Worm (Caenorhabditis elegans) whole organism, mixed stage, embryonic: ENCODE measurements around the gene C33D3.3.

Experiments used
- M03D4.4 ChIP-seq: sonication (generic microtip); optimal IDR thresholded peaks from 2 replicates; lab custom pipeline; 2017; ENCODE audit warnings: mild to moderate bottlenecking, missing genetic modification characterization, missing compliant biosample characterization
- bed-3 ChIP-seq: fragments of 200-800 bp; sonication (Bioruptor generic); optimal IDR thresholded peaks from 3 replicates; lab custom pipeline; 2018; ENCODE audit warnings: mild to moderate bottlenecking, missing genetic modification characterization, moderate library complexity, missing compliant biosample characterization
- blmp-1 ChIP-seq: fragments of 150-350 bp; optimal IDR thresholded peaks from 2 replicates; lab custom pipeline; 2014; ENCODE audit warnings: missing biosample characterization, missing genetic modification characterization
- ceh-39 ChIP-seq: fragments of 150-350 bp; optimal IDR thresholded peaks from 2 replicates; lab custom pipeline; 2014; ENCODE audit warnings: missing biosample characterization, missing genetic modification characterization
- ceh-43 ChIP-seq: fragments of 200-800 bp; sonication (Bioruptor generic); optimal IDR thresholded peaks from 2 replicates; lab custom pipeline; 2018; ENCODE audit warnings: mild to moderate bottlenecking, missing genetic modification characterization, moderate library complexity, missing compliant biosample characterization
- ceh-83 ChIP-seq: fragments of 200-800 bp; sonication (Bioruptor generic); optimal IDR thresholded peaks from 2 replicates; lab custom pipeline; 2018; ENCODE audit warnings: mild to moderate bottlenecking, missing genetic modification characterization, missing compliant biosample characterization
- ces-1 ChIP-seq: fragments of 150-350 bp; optimal IDR thresholded peaks from 2 replicates; lab custom pipeline; 2014; ENCODE audit warnings: missing biosample characterization, missing genetic modification reagents, missing genetic modification characterization
- cnd-1 ChIP-seq: fragments of 200-800 bp; sonication (Bioruptor generic); optimal IDR thresholded peaks from 2 replicates; lab custom pipeline; 2018; ENCODE audit warnings: mild to moderate bottlenecking, missing genetic modification characterization, missing compliant biosample characterization
- drap-1 ChIP-seq: fragments of 200-800 bp; sonication (Bioruptor generic); optimal IDR thresholded peaks from 3 replicates; lab custom pipeline; 2018; ENCODE audit warnings: mild to moderate bottlenecking, missing genetic modification characterization, missing compliant biosample characterization
- elt-1 ChIP-seq: sonication (generic microtip); optimal IDR thresholded peaks from 2 replicates; lab custom pipeline; 2017; ENCODE audit warnings: missing genetic modification characterization, mild to moderate bottlenecking, missing compliant biosample characterization, antibody characterized with exemption, moderate library complexity, borderline replicate concordance; ENCODE audit not compliant: insufficient read depth
- elt-3 ChIP-seq: fragments of 150-350 bp; optimal IDR thresholded peaks from 2 replicates; lab custom pipeline; 2014; ENCODE audit warnings: missing biosample characterization, missing genetic modification characterization
- flh-1 ChIP-seq: fragments of 200-800 bp; sonication (Bioruptor generic); optimal IDR thresholded peaks from 2 replicates; lab custom pipeline; 2018; ENCODE audit warnings: mild to moderate bottlenecking, missing genetic modification characterization, moderate library complexity, missing compliant biosample characterization
- ham-2 ChIP-seq: fragments of 200-800 bp; sonication (Bioruptor generic); optimal IDR thresholded peaks from 2 replicates; lab custom pipeline; 2018; ENCODE audit warnings: mild to moderate bottlenecking, missing genetic modification characterization, missing compliant biosample characterization
- hlh-1 ChIP-seq: fragments of 150-350 bp; optimal IDR thresholded peaks from 2 replicates; lab custom pipeline; 2014; ENCODE audit warnings: missing biosample characterization, missing genetic modification reagents, missing genetic modification characterization
- lin-13 ChIP-seq: fragments of 150-350 bp; optimal IDR thresholded peaks from 2 replicates; lab custom pipeline; 2014; ENCODE audit warnings: missing biosample characterization, missing genetic modification characterization
- lin-32 ChIP-seq: fragments of 200-800 bp; sonication (Bioruptor generic); optimal IDR thresholded peaks from 2 replicates; lab custom pipeline; 2018; ENCODE audit warnings: mild to moderate bottlenecking, missing genetic modification characterization, missing compliant biosample characterization
- lsy-2 ChIP-seq: fragments of 150-350 bp; optimal IDR thresholded peaks from 2 replicates; lab custom pipeline; 2014; ENCODE audit warnings: missing biosample characterization, missing genetic modification characterization
- mab-5 ChIP-seq: fragments of 150-350 bp; optimal IDR thresholded peaks from 2 replicates; lab custom pipeline; 2014; ENCODE audit warnings: missing biosample characterization, missing genetic modification characterization
- mep-1 ChIP-seq: fragments of 150-350 bp; optimal IDR thresholded peaks from 2 replicates; lab custom pipeline; 2017; ENCODE audit warnings: missing biosample characterization, missing genetic modification reagents, missing genetic modification characterization, inconsistent platforms
- mls-2 ChIP-seq: sonication (generic microtip); optimal IDR thresholded peaks from 2 replicates; lab custom pipeline; 2016; ENCODE audit warnings: mild to moderate bottlenecking, missing genetic modification characterization, moderate library complexity, missing compliant biosample characterization
- nhr-12 ChIP-seq: fragments of 150-350 bp; optimal IDR thresholded peaks from 2 replicates; lab custom pipeline; 2014; ENCODE audit warnings: missing biosample characterization, missing genetic modification characterization
- nhr-2 ChIP-seq: fragments of 150-350 bp; optimal IDR thresholded peaks from 2 replicates; lab custom pipeline; 2014; ENCODE audit warnings: missing biosample characterization, missing genetic modification characterization
- nhr-28 ChIP-seq: fragments of 150-350 bp; optimal IDR thresholded peaks from 2 replicates; lab custom pipeline; 2014; ENCODE audit warnings: missing biosample characterization, missing genetic modification characterization
- snpc-4 ChIP-seq: fragments of 150-350 bp; optimal IDR thresholded peaks from 2 replicates; lab custom pipeline; 2014; ENCODE audit warnings: missing biosample characterization, missing genetic modification characterization
- sptf-1 ChIP-seq: sonication (generic microtip); optimal IDR thresholded peaks from 2 replicates; lab custom pipeline; 2017; ENCODE audit warnings: mild to moderate bottlenecking, missing genetic modification characterization, moderate library complexity, missing compliant biosample characterization
- tbx-8 ChIP-seq: fragments of 200-800 bp; sonication (Bioruptor generic); optimal IDR thresholded peaks from 2 replicates; lab custom pipeline; 2018; ENCODE audit warnings: mild to moderate bottlenecking, missing genetic modification characterization, moderate library complexity, missing compliant biosample characterization
- unc-120 ChIP-seq: sonication (generic microtip); optimal IDR thresholded peaks from 2 replicates; lab custom pipeline; 2017; ENCODE audit warnings: missing genetic modification characterization, missing compliant biosample characterization; ENCODE audit not compliant: poor library complexity, severe bottlenecking
- unc-39 ChIP-seq: fragments of 150-350 bp; optimal IDR thresholded peaks from 2 replicates; lab custom pipeline; 2014; ENCODE audit warnings: missing biosample characterization, missing genetic modification characterization
- unc-62 ChIP-seq: fragments of 150-350 bp; optimal IDR thresholded peaks from 2 replicates; lab custom pipeline; 2014; ENCODE audit warnings: missing biosample characterization, missing genetic modification reagents, missing genetic modification characterization
- zip-8 ChIP-seq: fragments of 150-350 bp; optimal IDR thresholded peaks from 2 replicates; lab custom pipeline; 2014; ENCODE audit warnings: missing biosample characterization, missing genetic modification characterization

C33D3.3 gene

DNA sequence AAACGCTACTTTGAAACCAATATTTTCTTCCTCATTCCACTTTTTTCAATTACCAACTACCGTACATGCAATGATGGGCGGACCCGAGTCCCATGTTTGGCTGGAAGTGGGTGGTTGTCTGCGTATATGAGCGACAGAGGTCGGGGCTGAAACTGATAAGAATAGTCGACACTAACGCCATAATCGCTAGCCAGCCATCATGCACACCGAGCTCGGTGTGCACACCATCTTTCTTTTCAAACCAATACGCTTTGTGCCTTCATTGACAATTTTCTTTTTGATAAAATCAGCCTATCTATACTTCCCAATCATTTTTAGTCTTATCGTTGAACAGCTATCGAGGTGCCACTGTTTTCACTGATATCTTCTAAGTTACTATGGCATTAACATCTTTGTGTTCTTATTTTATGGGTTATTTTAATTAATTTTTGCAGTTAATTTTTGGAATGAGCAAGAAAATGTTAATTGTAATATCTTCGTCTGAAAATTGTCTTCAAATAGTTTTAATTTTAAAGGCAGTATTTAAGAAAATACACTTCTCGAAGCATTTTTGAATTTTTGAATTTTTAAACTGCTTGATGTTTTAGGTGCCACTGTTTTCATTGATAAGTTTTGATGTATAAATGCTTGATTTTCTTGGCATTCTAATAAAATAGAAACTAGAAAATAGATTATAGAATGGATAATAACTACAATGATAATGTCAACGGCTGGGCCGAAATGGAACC, 4.4 kb upstream of the C33D3.3 start, which contains the start of gene elt-2:
TSS of gene elt-2 (plus strand) at position 678 of the 728 bp plus-strand sequence.
- TF ChIP-seq unc-62 (GFP tag; lab: Kevin White, UChicago) (no peak), ceh-83 (GFP tag; lab: Kevin White, UChicago) (no peak), zip-8 (no peak), elt-3 (tag; lab: Kevin White, UChicago) (no peak), nhr-28 (no peak), ham-2 (GFP tag; lab: Kevin White, UChicago) (no peak), mab-5 (tag; lab: Kevin White, UChicago) (no peak), blmp-1 (tag; lab: Kevin White, UChicago) (no peak), unc-120 (tag; lab: Kevin White, UChicago) (no peak), lsy-2 (no peak)

DNA sequence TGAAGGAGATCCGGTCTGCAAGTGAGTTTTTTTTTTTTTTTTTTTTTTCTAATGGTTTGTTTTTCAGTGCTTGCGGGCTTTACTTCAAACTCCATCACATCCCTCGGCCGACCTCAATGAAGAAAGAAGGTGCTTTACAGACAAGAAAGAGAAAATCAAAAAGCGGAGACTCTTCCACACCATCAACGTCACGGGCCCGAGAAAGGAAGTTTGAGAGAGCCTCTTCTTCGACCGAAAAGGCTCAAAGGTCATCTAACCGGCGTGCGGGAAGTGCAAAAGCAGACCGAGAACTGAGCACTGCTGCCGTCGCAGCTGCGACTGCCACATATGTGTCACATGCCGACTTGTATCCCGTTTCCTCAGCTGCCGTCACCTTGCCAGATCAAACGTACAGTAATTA, 2.9 kb upstream of the C33D3.3 start:
- TF ChIP-seq drap-1 (no peak), elt-3 (tag; lab: Kevin White, UChicago) (no peak), snpc-4 (tag; lab: Kevin White, UChicago) (no peak), M03D4.4 (no peak), ceh-39 (tag; lab: Kevin White, UChicago) (no peak), lin-13 (tag; lab: Kevin White, UChicago) (no peak), mep-1 (tag; lab: Kevin White, UChicago) (no peak), tbx-8 (GFP tag; lab: Kevin White, UChicago) (no peak), nhr-28 (no peak), ces-1 (GFP tag; lab: Kevin White, UChicago) (no peak), ceh-43 (GFP tag; lab: Kevin White, UChicago) (no peak), blmp-1 (tag; lab: Kevin White, UChicago) (no peak), lin-32 (GFP tag; lab: Kevin White, UChicago) (no peak), bed-3 (GFP tag; lab: Kevin White, UChicago) (no peak), mls-2 (tag; lab: Kevin White, UChicago) (no peak), nhr-12 (no peak), sptf-1 (tag; lab: Kevin White, UChicago) (no peak), ham-2 (GFP tag; lab: Kevin White, UChicago) (no peak), flh-1 (GFP tag; lab: Kevin White, UChicago) (no peak), cnd-1 (tag; lab: Kevin White, UChicago) (no peak)

DNA sequence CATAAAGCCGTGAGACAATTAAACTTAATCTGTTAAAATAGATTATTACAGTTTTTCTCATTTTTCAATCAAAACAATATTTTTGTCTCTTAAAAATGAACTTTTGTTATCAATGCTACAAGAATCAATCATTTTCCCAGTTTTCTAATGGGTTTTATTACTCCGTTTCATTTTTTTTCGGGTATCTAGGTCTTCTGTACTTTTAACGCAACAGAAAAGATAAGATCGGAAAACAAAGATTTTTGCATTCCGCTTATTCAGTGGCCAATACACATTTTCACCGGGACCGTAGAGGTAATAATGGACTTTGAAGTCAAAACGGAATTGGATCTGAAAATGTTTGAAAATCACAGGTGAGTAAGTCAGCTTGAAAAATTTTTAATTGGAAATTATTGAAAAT, 3.6 kb downstream of the C33D3.3 start, which contains the start of gene C33D3.4:
TSS of gene C33D3.4 (plus strand) at position 301 of the 400 bp plus-strand sequence.
- TF ChIP-seq elt-1 (tag; lab: Kevin White, UChicago) (no peak), ceh-83 (GFP tag; lab: Kevin White, UChicago) (no peak), mep-1 (tag; lab: Kevin White, UChicago) (no peak), unc-62 (GFP tag; lab: Kevin White, UChicago) (no peak), nhr-12 (no peak), unc-120 (tag; lab: Kevin White, UChicago) (no peak), cnd-1 (tag; lab: Kevin White, UChicago) (no peak)

DNA sequence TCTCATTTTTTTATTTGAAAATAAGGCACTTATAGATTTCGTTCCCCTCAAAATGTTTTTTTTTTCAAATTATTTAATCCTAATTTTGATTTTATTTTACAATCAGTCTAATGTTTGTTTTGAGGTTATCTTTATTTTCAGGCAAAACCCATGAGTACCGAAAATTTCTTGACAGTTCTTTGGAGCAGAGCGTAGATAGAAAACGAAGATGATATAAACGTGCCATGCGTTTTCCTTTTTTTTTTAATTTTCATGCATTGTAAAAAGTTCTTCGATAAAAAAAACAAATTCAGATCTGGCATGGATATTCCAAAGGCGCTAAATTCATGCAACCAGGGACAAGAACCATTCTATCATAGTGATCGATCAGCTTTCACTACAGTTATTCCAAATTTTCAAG, 5.9 kb downstream of the C33D3.3 start, which contains the start of gene C33D3.5:
TSS of gene C33D3.5 (plus strand) at position 301 of the 400 bp plus-strand sequence.
- TF ChIP-seq unc-39 (tag; lab: Kevin White, UChicago) (no peak), ceh-43 (GFP tag; lab: Kevin White, UChicago) (no peak), nhr-2 (no peak), ces-1 (GFP tag; lab: Kevin White, UChicago) (no peak), hlh-1 (tag; lab: Kevin White, UChicago) (no peak), nhr-28 (no peak), ham-2 (GFP tag; lab: Kevin White, UChicago) (no peak)
- TF ChIP-seq, all 35 proteins: peak for 0
